Worm (Caenorhabditis elegans): ENCODE measurements around the gene fbxa-224.
A peak's percentile ranks its signal among the peaks of the same experiment; 100 is the strongest.

fbxa-224 gene

ce11 chrII:7528210-7528609 lies 19.7 kb downstream of the fbxa-224 start (continued):
- TF ChIP-seq Y5F2A.4 (GFP tag; optimal IDR thresholded peaks at IDR 0.05) (no peak), unc-39 (tag; optimal IDR thresholded peaks at IDR 0.05) (no peak), lsy-2 (tag; optimal IDR thresholded peaks at IDR 0.05) (no peak), lin-13 (GFP tag; optimal IDR thresholded peaks at IDR 0.05) (no peak), nhr-25 (tag; optimal IDR thresholded peaks at IDR 0.05; ENCODE audit: borderline replicate concordance, insufficient read depth) (no peak), nhr-41 (GFP tag; IDR thresholded peaks at IDR 0.05) (peak; percentile 76; the same call in 1 of the 2 replicates), mdt-29 (GFP tag; IDR thresholded peaks at IDR 0.05) (peak; percentile 86), lin-29 (GFP tag; IDR thresholded peaks at IDR 0.05) (no peak), nhr-42 (GFP tag; IDR thresholded peaks at IDR 0.05) (no peak), nhr-11 (tag; optimal IDR thresholded peaks at IDR 0.05) (no peak), egl-43 (GFP tag; IDR thresholded peaks at IDR 0.05) (no peak), zip-2 (tag; optimal IDR thresholded peaks at IDR 0.05) (no peak), D1046.2 (GFP tag; IDR thresholded peaks at IDR 0.05) (no peak), dmd-9 (GFP tag; IDR thresholded peaks at IDR 0.05) (no peak), duxl-1 (tag; optimal IDR thresholded peaks at IDR 0.05; ENCODE audit: poor library complexity) (no peak), F26F4.8 (GFP tag; conservative IDR thresholded peaks at IDR 0.05) (no peak), lin-38 (GFP tag; IDR thresholded peaks at IDR 0.05) (no peak), nhr-76 (tag; optimal IDR thresholded peaks at IDR 0.05) (no peak), ceh-20 (GFP tag; IDR thresholded peaks at IDR 0.05) (peak; percentile 61), mes-2 (tag; optimal IDR thresholded peaks at IDR 0.05; ENCODE audit: poor library complexity, severe bottlenecking) (no peak), tra-1 (GFP tag; IDR thresholded peaks at IDR 0.05) (peak; percentile 91), zag-1 (tag; optimal IDR thresholded peaks at IDR 0.05) (no peak), nhr-237 (tag; optimal IDR thresholded peaks at IDR 0.05) (no peak), snpc-4 (tag; optimal IDR thresholded peaks at IDR 0.05) (no peak), lin-39 (tag; optimal IDR thresholded peaks at IDR 0.05) (no peak), attf-4 (tag; optimal IDR thresholded peaks at IDR 0.05) (no peak), T26A8.4 (GFP tag; IDR thresholded peaks at IDR 0.05) (no peak), ZK546.5 (tag; optimal IDR thresholded peaks at IDR 0.05) (no peak), mxl-3 (GFP tag; optimal IDR thresholded peaks at IDR 0.05) (peak; percentile 78), ama-1 (optimal IDR thresholded peaks at IDR 0.05) (no peak), fkh-10 (GFP tag; optimal IDR thresholded peaks at IDR 0.05) (no peak), nhr-10 (tag; optimal IDR thresholded peaks at IDR 0.05) (no peak), F10B5.3 (tag; optimal IDR thresholded peaks at IDR 0.05) (no peak), ztf-7 (tag; optimal IDR thresholded peaks at IDR 0.05) (no peak), set-16 (GFP tag; IDR thresholded peaks at IDR 0.05) (no peak), cey-2 (tag; optimal IDR thresholded peaks at IDR 0.05; ENCODE audit: borderline replicate concordance, insufficient read depth) (peak; percentile 81), unc-62 (GFP tag; optimal IDR thresholded peaks at IDR 0.05 in 1 of 2) (peak in 1 of 2 experiments; percentile 4), unc-62 (tag; optimal IDR thresholded peaks at IDR 0.05) (no peak), unc-130 (GFP tag; optimal IDR thresholded peaks at IDR 0.05) (no peak), pqm-1 (tag; optimal IDR thresholded peaks at IDR 0.05) (no peak), dmd-6 (GFP tag; IDR thresholded peaks at IDR 0.05) (peak; percentile 99), nhr-111 (GFP tag; optimal IDR thresholded peaks at IDR 0.05) (no peak), zfp-3 (GFP tag; conservative IDR thresholded peaks at IDR 0.05) (peak; percentile 64; the same call in 1 of the 2 replicates), vab-7 (GFP tag; IDR thresholded peaks at IDR 0.05) (no peak), ztf-11 (tag; optimal IDR thresholded peaks at IDR 0.05) (no peak), daf-19 (GFP tag; conservative IDR thresholded peaks at IDR 0.05) (no peak), nhr-77 (tag; optimal IDR thresholded peaks at IDR 0.05) (peak; percentile 52), daf-12 (tag; optimal IDR thresholded peaks at IDR 0.05) (no peak), hmg-1.1 (GFP tag; IDR thresholded peaks at IDR 0.05) (no peak), aha-1 (tag) (peak; percentile 98), lin-15B (tag; optimal IDR thresholded peaks at IDR 0.05) (no peak), tag-97 (GFP tag; IDR thresholded peaks at IDR 0.05) (no peak), madf-5 (GFP tag; IDR thresholded peaks at IDR 0.05) (no peak)

All from whole organism, L4 larva.